Worm (Caenorhabditis elegans) whole organism, young adult: ENCODE data around the gene T04C12.8.
A peak's percentile ranks its signal among the peaks of the same experiment; 100 is the strongest.

ENCODE experiments used
- B0019.2 ChIP-seq: fragments of 200-800 bp; sonication (Bioruptor generic); conservative IDR thresholded peaks from 2 replicates; pipeline ENCODE4 v1.3.6; 2022; ENCODE audit warnings: missing genetic modification reagents, missing genetic modification characterization, missing compliant biosample characterization
- C17E4.6 ChIP-seq: fragments of 200-800 bp; sonication (Bioruptor generic); IDR thresholded peaks from 2 replicates; pipeline ENCODE4 v1.3.6; 2022; ENCODE audit warnings: missing genetic modification reagents, missing genetic modification characterization, missing compliant biosample characterization
- D2030.7 ChIP-seq: fragments of 200-800 bp; sonication (Bioruptor generic); IDR thresholded peaks from 2 replicates; pipeline ENCODE4 v1.3.6; 2022; ENCODE audit warnings: missing genetic modification reagents, missing genetic modification characterization, missing compliant biosample characterization
- F33H1.4 ChIP-seq: fragments of 200-800 bp; sonication (Bioruptor generic); IDR thresholded peaks from 2 replicates; pipeline ENCODE4 v1.3.6; 2022; ENCODE audit warnings: missing genetic modification reagents, missing genetic modification characterization, missing compliant biosample characterization
- K11D2.4 ChIP-seq: fragments of 200-800 bp; sonication (Bioruptor generic); IDR thresholded peaks from 2 replicates; pipeline ENCODE4 v1.3.6; 2022; ENCODE audit warnings: missing genetic modification reagents, missing genetic modification characterization, missing compliant biosample characterization
- K12H6.12 ChIP-seq: fragments of 200-800 bp; sonication (Bioruptor generic); optimal IDR thresholded peaks from 2 replicates; lab custom pipeline; 2018; ENCODE audit warnings: mild to moderate bottlenecking, missing genetic modification characterization, missing compliant biosample characterization
- Y95B8A.8 ChIP-seq: fragments of 200-800 bp; sonication (Bioruptor generic); IDR thresholded peaks from 2 replicates; pipeline ENCODE4 v1.3.6; 2022; ENCODE audit warnings: missing genetic modification reagents, missing genetic modification characterization, missing compliant biosample characterization
- ZK185.1 ChIP-seq: sonication (generic microtip); optimal IDR thresholded peaks from 2 replicates; lab custom pipeline; 2016; ENCODE audit warnings: mild to moderate bottlenecking, missing genetic modification characterization, missing compliant biosample characterization; ENCODE audit not compliant: poor library complexity, severe bottlenecking
- ama-1 ChIP-seq, 3 experiments: fragments of 150-350 bp in 1 of 3; sonication (generic microtip) in 2 of 3; optimal IDR thresholded peaks; 2 replicates each; lab custom pipeline; 2014 to 2018; ENCODE audit warnings: missing biosample characterization in 2 of 3, missing genetic modification characterization in 2 of 3, missing genetic modification reagents in 2 of 3
- aptf-3 ChIP-seq: fragments of 200-800 bp; sonication (Bioruptor generic); IDR thresholded peaks from 2 replicates; pipeline ENCODE4 v1.3.6; 2022; ENCODE audit warnings: missing genetic modification characterization, missing compliant biosample characterization
- attf-5 ChIP-seq: fragments of 200-800 bp; sonication (Bioruptor generic); optimal IDR thresholded peaks from 2 replicates; lab custom pipeline; 2018; ENCODE audit warnings: mild to moderate bottlenecking, missing genetic modification characterization, missing compliant biosample characterization
- attf-6 ChIP-seq: fragments of 200-800 bp; sonication (Bioruptor generic); IDR thresholded peaks from 2 replicates; pipeline ENCODE4 v1.3.6; 2022; ENCODE audit warnings: missing genetic modification reagents, missing genetic modification characterization, missing compliant biosample characterization
- bed-2 ChIP-seq: fragments of 200-800 bp; sonication (Bioruptor generic); IDR thresholded peaks from 2 replicates; pipeline ENCODE4 v1.3.6; 2022; ENCODE audit warnings: missing genetic modification reagents, missing genetic modification characterization, missing compliant biosample characterization
- cebp-1 ChIP-seq, 2 experiments: fragments of 200-800 bp in 1 of 2; sonication (Bioruptor generic) in 1 of 2; sonication (generic microtip) in 1 of 2; IDR thresholded peaks in 1 of 2; optimal IDR thresholded peaks in 1 of 2; 2 replicates each; pipeline versions ENCODE4 v1.3.6 to Lab custom; 2017 to 2022; ENCODE audit warnings: missing compliant biosample characterization in 2 of 2, missing genetic modification characterization in 2 of 2, mild to moderate bottlenecking in 1 of 2, missing genetic modification reagents in 1 of 2, moderate library complexity in 1 of 2
- ceh-100 ChIP-seq: fragments of 200-800 bp; sonication (Bioruptor generic); IDR thresholded peaks from 2 replicates; pipeline ENCODE4 v1.3.6; 2022; ENCODE audit warnings: missing genetic modification reagents, missing genetic modification characterization, missing compliant biosample characterization
- ceh-27 ChIP-seq: fragments of 200-800 bp; sonication (Bioruptor generic); optimal IDR thresholded peaks from 2 replicates; lab custom pipeline; 2018; ENCODE audit warnings: mild to moderate bottlenecking, missing genetic modification characterization, moderate library complexity, missing compliant biosample characterization
- ceh-40 ChIP-seq: fragments of 200-800 bp; sonication (Bioruptor generic); IDR thresholded peaks from 2 replicates; pipeline ENCODE4 v1.3.6; 2022; ENCODE audit warnings: missing genetic modification characterization, missing compliant biosample characterization
- ceh-91 ChIP-seq: fragments of 200-800 bp; sonication (Bioruptor generic); IDR thresholded peaks from 2 replicates; pipeline ENCODE4 v1.3.6; 2022; ENCODE audit warnings: missing genetic modification reagents, missing genetic modification characterization, missing compliant biosample characterization
- chd-7 ChIP-seq: sonication (generic microtip); optimal IDR thresholded peaks from 2 replicates; lab custom pipeline; 2016; ENCODE audit warnings: mild to moderate bottlenecking, missing genetic modification characterization, moderate library complexity, missing compliant biosample characterization
- dox-1 ChIP-seq: fragments of 200-800 bp; sonication (Bioruptor generic); IDR thresholded peaks from 2 replicates; pipeline ENCODE4 v1.3.6; 2022; ENCODE audit warnings: missing genetic modification reagents, missing genetic modification characterization, missing compliant biosample characterization
- dpff-1 ChIP-seq: sonication (generic microtip); optimal IDR thresholded peaks from 2 replicates; lab custom pipeline; 2017; ENCODE audit warnings: mild to moderate bottlenecking, missing genetic modification characterization, missing compliant biosample characterization
- dpl-1 ChIP-seq: fragments of 150-350 bp; optimal IDR thresholded peaks from 2 replicates; lab custom pipeline; 2014; ENCODE audit warnings: missing biosample characterization, missing genetic modification reagents, missing genetic modification characterization
- efl-1 ChIP-seq: fragments of 150-350 bp; optimal IDR thresholded peaks from 2 replicates; lab custom pipeline; 2014; ENCODE audit warnings: missing biosample characterization, missing genetic modification reagents, missing genetic modification characterization
- ets-4 ChIP-seq: fragments of 200-800 bp; sonication (Bioruptor generic); optimal IDR thresholded peaks from 2 replicates; lab custom pipeline; 2018; ENCODE audit warnings: mild to moderate bottlenecking, missing genetic modification characterization, missing compliant biosample characterization
- hmg-20 ChIP-seq: fragments of 200-800 bp; sonication (Bioruptor generic); IDR thresholded peaks from 2 replicates; pipeline ENCODE4 v1.3.6; 2022; ENCODE audit warnings: missing genetic modification reagents, missing genetic modification characterization, missing compliant biosample characterization
- let-526 ChIP-seq: fragments of 200-800 bp; sonication (Bioruptor generic); IDR thresholded peaks from 2 replicates; pipeline ENCODE4 v1.3.6; 2022; ENCODE audit warnings: missing genetic modification reagents, missing genetic modification characterization, missing compliant biosample characterization
- let-607 ChIP-seq, 2 experiments: fragments of 200-800 bp in 1 of 2; sonication (Bioruptor generic) in 1 of 2; sonication (generic microtip) in 1 of 2; optimal IDR thresholded peaks; 2 replicates each; lab custom pipeline; 2016 to 2018; ENCODE audit warnings: mild to moderate bottlenecking in 2 of 2, missing compliant biosample characterization in 2 of 2, missing genetic modification characterization in 2 of 2, moderate library complexity in 2 of 2, missing genotype in 1 of 2
- lin-35 ChIP-seq, 3 experiments: fragments of 150-350 bp in 2 of 3; sonication (generic microtip) in 1 of 3; optimal IDR thresholded peaks; 2 replicates each; lab custom pipeline; 2014 to 2018; ENCODE audit warnings: missing biosample characterization in 3 of 3, missing genetic modification characterization in 3 of 3, missing genetic modification reagents in 3 of 3
- lin-40 ChIP-seq: sonication (generic microtip); optimal IDR thresholded peaks from 2 replicates; lab custom pipeline; 2016; ENCODE audit warnings: missing genetic modification characterization, mild to moderate bottlenecking, missing compliant biosample characterization, missing genotype, missing genetic modification reagents
- lin-54 ChIP-seq: fragments of 200-800 bp; sonication (Bioruptor generic); optimal IDR thresholded peaks from 2 replicates; lab custom pipeline; 2018; ENCODE audit warnings: mild to moderate bottlenecking, missing genetic modification characterization, missing compliant biosample characterization
- lir-1 ChIP-seq: fragments of 200-800 bp; sonication (Bioruptor generic); conservative IDR thresholded peaks from 2 replicates; pipeline ENCODE4 v1.3.6; 2022; ENCODE audit warnings: missing genetic modification reagents, missing genetic modification characterization, missing compliant biosample characterization
- lsl-1 ChIP-seq: fragments of 200-800 bp; sonication (Bioruptor generic); optimal IDR thresholded peaks from 2 replicates; lab custom pipeline; 2018; ENCODE audit warnings: mild to moderate bottlenecking, missing genetic modification characterization, moderate library complexity, missing compliant biosample characterization
- madf-10 ChIP-seq: sonication (generic microtip); optimal IDR thresholded peaks from 2 replicates; lab custom pipeline; 2016; ENCODE audit warnings: mild to moderate bottlenecking, missing genetic modification characterization, missing compliant biosample characterization
- madf-3 ChIP-seq: fragments of 200-800 bp; sonication (Bioruptor generic); IDR thresholded peaks from 2 replicates; pipeline ENCODE4 v1.3.6; 2022; ENCODE audit warnings: missing genetic modification reagents, missing genetic modification characterization, missing compliant biosample characterization
- madf-6 ChIP-seq: fragments of 200-800 bp; sonication (Bioruptor generic); IDR thresholded peaks from 2 replicates; pipeline ENCODE4 v1.3.6; 2022; ENCODE audit warnings: missing genetic modification reagents, missing genetic modification characterization, missing compliant biosample characterization
- madf-8 ChIP-seq: fragments of 200-800 bp; sonication (Bioruptor generic); conservative IDR thresholded peaks from 2 replicates; pipeline ENCODE4 v1.3.6; 2022; ENCODE audit warnings: missing genetic modification reagents, missing genetic modification characterization, missing compliant biosample characterization
- pbrm-1 ChIP-seq: fragments of 200-800 bp; sonication (Bioruptor generic); IDR thresholded peaks from 2 replicates; pipeline ENCODE4 v1.3.6; 2022; ENCODE audit warnings: missing genetic modification reagents, missing genetic modification characterization, missing compliant biosample characterization
- rcor-1 ChIP-seq: fragments of 200-800 bp; sonication (Bioruptor generic); IDR thresholded peaks from 2 replicates; pipeline ENCODE4 v1.3.6; 2022; ENCODE audit warnings: missing genetic modification reagents, missing genetic modification characterization, missing compliant biosample characterization
- rec-8 ChIP-seq, 2 experiments: sonication (generic microtip); optimal IDR thresholded peaks; 2 replicates each; lab custom pipeline; 2016; ENCODE audit warnings: mild to moderate bottlenecking in 2 of 2, missing genetic modification characterization in 2 of 2, missing genetic modification reagents in 2 of 2, missing genotype in 2 of 2, missing biosample characterization in 1 of 2, missing compliant biosample characterization in 1 of 2, moderate library complexity in 1 of 2
- repo-1 ChIP-seq: sonication (generic microtip); optimal IDR thresholded peaks from 2 replicates; lab custom pipeline; 2017; ENCODE audit warnings: mild to moderate bottlenecking, missing genetic modification characterization, missing compliant biosample characterization
- sdz-38 ChIP-seq: sonication (generic microtip); optimal IDR thresholded peaks from 2 replicates; lab custom pipeline; 2016; ENCODE audit warnings: missing genotype, missing genetic modification characterization, missing compliant biosample characterization
- snpc-3.4 ChIP-seq: sonication (generic microtip); optimal IDR thresholded peaks from 2 replicates; lab custom pipeline; 2017; ENCODE audit warnings: missing genetic modification characterization, mild to moderate bottlenecking, missing compliant biosample characterization, antibody characterized with exemption, moderate library complexity, missing genotype, missing genetic modification reagents
- tbx-9 ChIP-seq: sonication (generic microtip); optimal IDR thresholded peaks from 2 replicates; lab custom pipeline; 2016; ENCODE audit warnings: borderline replicate concordance, missing genetic modification characterization, inconsistent platforms, missing compliant biosample characterization
- unc-130 ChIP-seq: sonication (generic microtip); optimal IDR thresholded peaks from 2 replicates; lab custom pipeline; 2016; ENCODE audit warnings: missing genetic modification reagents, missing genetic modification characterization, missing compliant biosample characterization

Gene T04C12.8

ce11 chrV:11029309-11029708 is 39.8 kb downstream of the T04C12.8 start:
- TF ChIP-seq lin-54 (GFP tag; lab: Kevin White, UChicago) (peak; percentile 92), unc-130 (peak; percentile 44), ceh-27 (GFP tag; lab: Kevin White, UChicago) (peak; percentile 56), ceh-91 (0 out of 2 replicates have a peak, but pooled peaks have one; percentile 27), attf-6 (GFP tag; lab: Robert Waterston, UW) (no peak), C17E4.6 (GFP tag; lab: Robert Waterston, UW) (0 out of 2 replicates have a peak, but pooled peaks have one; percentile 14), B0019.2 (GFP tag; lab: Robert Waterston, UW) (0 out of 2 replicates have a peak, but pooled peaks have one; percentile 23), let-526 (0 out of 2 replicates have a peak, but pooled peaks have one; percentile 34), cebp-1 (GFP tag; IDR thresholded peaks at IDR 0.05; lab: Robert Waterston, UW) (no peak), cebp-1 (tag; optimal IDR thresholded peaks at IDR 0.05; lab: Kevin White, UChicago) (peak; percentile 23), efl-1 (peak; percentile 72), pbrm-1 (GFP tag; lab: Robert Waterston, UW) (peak; percentile 41; the same call in 1 of the 2 replicates), lir-1 (GFP tag; lab: Robert Waterston, UW) (peak; percentile 50; the same call in 1 of the 2 replicates), ceh-100 (GFP tag; lab: Robert Waterston, UW) (peak; percentile 53), lin-35 (GFP tag; optimal IDR thresholded peaks at IDR 0.05; lab: Kevin White, UChicago) (peak in 1 of 3 experiments; percentile 72), dpff-1 (tag; lab: Kevin White, UChicago) (no peak), Y95B8A.8 (GFP tag; lab: Robert Waterston, UW) (no peak), ceh-40 (GFP tag; lab: Robert Waterston, UW) (0 out of 2 replicates have a peak, but pooled peaks have one; percentile 72), D2030.7 (peak; percentile 41; the same call in 1 of the 2 replicates), hmg-20 (GFP tag; lab: Robert Waterston, UW) (0 out of 2 replicates have a peak, but pooled peaks have one; percentile 49), rcor-1 (GFP tag; lab: Robert Waterston, UW) (peak; percentile 34; the same call in 1 of the 2 replicates), rec-8 (tag; optimal IDR thresholded peaks at IDR 0.05; lab: Kevin White, UChicago) (peak; percentile 14 to 26), chd-7 (tag; lab: Kevin White, UChicago) (peak; percentile 9), madf-6 (peak; percentile 40), let-607 (tag; optimal IDR thresholded peaks at IDR 0.05; lab: Kevin White, UChicago) (peak in 1 of 2 experiments; percentile 7), attf-5 (GFP tag; lab: Kevin White, UChicago) (peak; percentile 5), sdz-38 (tag; lab: Kevin White, UChicago) (no peak), ets-4 (GFP tag; lab: Kevin White, UChicago) (no peak), dox-1 (GFP tag; lab: Robert Waterston, UW) (peak; percentile 51; the same call in 1 of the 2 replicates), K11D2.4 (peak; percentile 72), snpc-3.4 (no peak), aptf-3 (no peak), F33H1.4 (peak; percentile 43; the same call in 1 of the 2 replicates), madf-8 (GFP tag; lab: Robert Waterston, UW) (peak; percentile 51), tbx-9 (tag; lab: Kevin White, UChicago) (no peak), lsl-1 (GFP tag; lab: Kevin White, UChicago) (peak; percentile 48), ZK185.1 (peak; percentile 83), bed-2 (GFP tag; lab: Robert Waterston, UW) (0 out of 2 replicates have a peak, but pooled peaks have one; percentile 57), repo-1 (tag; lab: Kevin White, UChicago) (no peak), ama-1 (optimal IDR thresholded peaks at IDR 0.05; lab: Kevin White, UChicago) (no peak), ama-1 (GFP tag; optimal IDR thresholded peaks at IDR 0.05; lab: Kevin White, UChicago) (no peak), lin-40 (tag; lab: Kevin White, UChicago) (peak; percentile 30), dpl-1 (peak; percentile 54), madf-10 (tag; lab: Kevin White, UChicago) (peak; percentile 2), madf-3 (GFP tag; lab: Robert Waterston, UW) (0 out of 2 replicates have a peak, but pooled peaks have one; percentile 56), K12H6.12 (tag; lab: Kevin White, UChicago) (peak; percentile 58)
